Fruit fly (Drosophila melanogaster): ENCODE data around the gene Gapdh2.
A peak's percentile ranks its signal among the peaks of the same experiment; 100 is the strongest.

Gene Gapdh2

dm6 chrX:15867863-15868262 is at the start of gene Gapdh2:
Gene Gapdh2 (plus strand): TSS chrX:15868145.
- TF ChIP-seq Max (GFP tag; optimal IDR thresholded peaks at IDR 0.05): peak; percentile 99
- TF ChIP-seq Fer1 (GFP tag; optimal IDR thresholded peaks at IDR 0.05): peak; percentile 100
- TF ChIP-seq Ada2b (GFP tag; IDR thresholded peaks at IDR 0.05): peak; percentile 99
- TF ChIP-seq eve (GFP tag; optimal IDR thresholded peaks at IDR 0.05): peak in 1 of 2 experiments; percentile 100
- TF ChIP-seq en (GFP tag; optimal IDR thresholded peaks at IDR 0.05): peak; percentile 96
- TF ChIP-seq ab (GFP tag; optimal IDR thresholded peaks at IDR 0.05): peak; percentile 88
- peak; percentile 92 for TF ChIP-seq Nf-YB (GFP tag; optimal IDR thresholded peaks at IDR 0.05)
- peak; percentile 84 for TF ChIP-seq MESR4 (GFP tag; optimal IDR thresholded peaks at IDR 0.05)
- TF ChIP-seq CG6654 (GFP tag; optimal IDR thresholded peaks at IDR 0.05): peak; percentile 91
- TF ChIP-seq CG3726 (GFP tag; IDR thresholded peaks at IDR 0.05): peak; percentile 97; the same call in 1 of the 3 replicates
- TF ChIP-seq CG30431 (GFP tag; optimal IDR thresholded peaks at IDR 0.05): no peak
- TF ChIP-seq CG11093 (GFP tag; IDR thresholded peaks at IDR 0.05): peak; percentile 96
- peak; percentile 81 for TF ChIP-seq CG16815 (GFP tag; optimal IDR thresholded peaks at IDR 0.05)
- TF ChIP-seq br (optimal IDR thresholded peaks at IDR 0.05): no peak
- peak; percentile 99 for TF ChIP-seq MBD-R2 (GFP tag; IDR thresholded peaks at IDR 0.05)
- peak; percentile 94 for TF ChIP-seq Hmx (GFP tag; optimal IDR thresholded peaks at IDR 0.05)
- peak; percentile 14 to 91 for TF ChIP-seq insv (GFP tag; optimal IDR thresholded peaks at IDR 0.05)
- peak; percentile 98 for TF ChIP-seq CG17612 (GFP tag; IDR thresholded peaks at IDR 0.05)
- TF ChIP-seq CG2120 (GFP tag; optimal IDR thresholded peaks at IDR 0.05): peak; percentile 99
- peak; percentile 97 for TF ChIP-seq CG12155 (GFP tag; optimal IDR thresholded peaks at IDR 0.05)
- peak; percentile 100 for TF ChIP-seq exex (tag; optimal IDR thresholded peaks at IDR 0.05)
- peak; percentile 99 for TF ChIP-seq Med (GFP tag)
- TF ChIP-seq CG12659 (GFP tag; optimal IDR thresholded peaks at IDR 0.05): peak; percentile 100
- peak; percentile 100 for TF ChIP-seq CoRest (tag; optimal IDR thresholded peaks at IDR 0.05)
- TF ChIP-seq yki (optimal IDR thresholded peaks at IDR 0.05): no peak
- peak; percentile 100 for TF ChIP-seq Meics (GFP tag; optimal IDR thresholded peaks at IDR 0.05)
- TF ChIP-seq dan (GFP tag; IDR thresholded peaks at IDR 0.05): no peak
- TF ChIP-seq seq (GFP tag; IDR thresholded peaks at IDR 0.05): peak; percentile 99
- peak; percentile 93 for TF ChIP-seq CG15696 (tag; optimal IDR thresholded peaks at IDR 0.05)
- TF ChIP-seq cato (GFP tag; optimal IDR thresholded peaks at IDR 0.05; ENCODE audit: borderline replicate concordance): peak; percentile 96
- peak; percentile 100 for TF ChIP-seq Hand (GFP tag; optimal IDR thresholded peaks at IDR 0.05)
- TF ChIP-seq CG3847 (GFP tag; IDR thresholded peaks at IDR 0.05): peak; percentile 99
- no peak for TF ChIP-seq Sin3A (optimal IDR thresholded peaks at IDR 0.05)
- TF ChIP-seq ind (GFP tag; optimal IDR thresholded peaks at IDR 0.05): peak; percentile 98
- TF ChIP-seq CG10274 (GFP tag; optimal IDR thresholded peaks at IDR 0.05): peak; percentile 95
- peak; percentile 99 for TF ChIP-seq CG1233 (GFP tag; optimal IDR thresholded peaks at IDR 0.05)
- peak; percentile 97; the same call in 1 of the 2 replicates for TF ChIP-seq ham (GFP tag; IDR thresholded peaks at IDR 0.05)
- peak; percentile 95 to 100 for TF ChIP-seq Hr51 (GFP tag; optimal IDR thresholded peaks at IDR 0.05)
- TF ChIP-seq TFAM (GFP tag; optimal IDR thresholded peaks at IDR 0.05): peak; percentile 89
- peak; percentile 99 for TF ChIP-seq fd3F (GFP tag; optimal IDR thresholded peaks at IDR 0.05)
- TF ChIP-seq gce (GFP tag; IDR thresholded peaks at IDR 0.05): no peak; the same call in none of the 3 replicates
- peak; percentile 93 for TF ChIP-seq CG8944 (GFP tag; optimal IDR thresholded peaks at IDR 0.05)
- peak; percentile 100 for TF ChIP-seq CrebB (tag; optimal IDR thresholded peaks at IDR 0.05)
- TF ChIP-seq Spps (tag; optimal IDR thresholded peaks at IDR 0.05): peak; percentile 96
- peak; percentile 93 for TF ChIP-seq sima (GFP tag; optimal IDR thresholded peaks at IDR 0.05)
- peak; percentile 98; the same call in 2 of the 3 replicates for TF ChIP-seq ken (GFP tag; IDR thresholded peaks at IDR 0.05)
- peak; percentile 92 for TF ChIP-seq btn (GFP tag; optimal IDR thresholded peaks at IDR 0.05)
- peak; percentile 99 for TF ChIP-seq ase (GFP tag; IDR thresholded peaks at IDR 0.05)
- TF ChIP-seq stwl (tag; optimal IDR thresholded peaks at IDR 0.05): no peak
- peak; percentile 96 for TF ChIP-seq trh (GFP tag; optimal IDR thresholded peaks at IDR 0.05)
- TF ChIP-seq CG2875 (GFP tag; optimal IDR thresholded peaks at IDR 0.05): peak; percentile 98
- no peak for TF ChIP-seq CG14860 (GFP tag; IDR thresholded peaks at IDR 0.05; ENCODE audit: partially characterized antibody)
